Comparison of ENCODE assay signal across 1 fruit fly cellular context in genomic region chr2L:7200168-7200567, dm6.
TF ChIP-seq lines count a peak whose summit lies in the region.

No protein-coding gene starts in this region.

TF ChIP-seq in whole organism, prepupa, 60 proteins besides CTCF, POLR2A, EP300 and RAD21 (continued from another document):
- no peak for TF ChIP-seq CG1621 (tag; optimal IDR thresholded peaks at IDR 0.05; lab: Kevin White, UChicago)
- peak; percentile 3 for TF ChIP-seq Ets21C (GFP tag; optimal IDR thresholded peaks at IDR 0.05; lab: Kevin White, UChicago)
- peak; percentile 32 for TF ChIP-seq esn (GFP tag; optimal IDR thresholded peaks at IDR 0.05; lab: Kevin White, UChicago)
- no peak for TF ChIP-seq CG31627 (GFP tag; optimal IDR thresholded peaks at IDR 0.05; lab: Kevin White, UChicago)
- TF ChIP-seq CG11902 (GFP tag; optimal IDR thresholded peaks at IDR 0.05; lab: Kevin White, UChicago), result no peak
- no peak for TF ChIP-seq CG34406 (GFP tag; optimal IDR thresholded peaks at IDR 0.05; lab: Kevin White, UChicago)
- TF ChIP-seq Eip93F (GFP tag; optimal IDR thresholded peaks at IDR 0.05; lab: Kevin White, UChicago), result no peak
- no peak for TF ChIP-seq achi (GFP tag; optimal IDR thresholded peaks at IDR 0.05; lab: Kevin White, UChicago)
- TF ChIP-seq CG10631 (GFP tag; optimal IDR thresholded peaks at IDR 0.05; lab: Kevin White, UChicago), result peak; percentile 1
- TF ChIP-seq Gug (GFP tag; IDR thresholded peaks at IDR 0.05; lab: Robert Waterston, UW), result no peak
- TF ChIP-seq Sox102F (GFP tag; optimal IDR thresholded peaks at IDR 0.05; lab: Kevin White, UChicago), result no peak
- TF ChIP-seq Sox14 (GFP tag; optimal IDR thresholded peaks at IDR 0.05; lab: Kevin White, UChicago), result no peak
- peak; percentile 12 for TF ChIP-seq pdm3 (GFP tag; optimal IDR thresholded peaks at IDR 0.05; lab: Kevin White, UChicago)
- no peak for TF ChIP-seq fd59A (GFP tag; optimal IDR thresholded peaks at IDR 0.05; lab: Kevin White, UChicago)
- no peak for TF ChIP-seq spab (GFP tag; optimal IDR thresholded peaks at IDR 0.05; lab: Kevin White, UChicago)
- TF ChIP-seq CG11762 (GFP tag; optimal IDR thresholded peaks at IDR 0.05; lab: Kevin White, UChicago; ENCODE audit: insufficient read depth), result no peak
- TF ChIP-seq CG8319 (GFP tag; optimal IDR thresholded peaks at IDR 0.05; lab: Kevin White, UChicago), result no peak
- no peak for TF ChIP-seq dsx (GFP tag; optimal IDR thresholded peaks at IDR 0.05; lab: Kevin White, UChicago; ENCODE audit: poor library complexity, severe bottlenecking)
- TF ChIP-seq Eip75B (GFP tag; optimal IDR thresholded peaks at IDR 0.05; lab: Kevin White, UChicago), result peak; percentile 22
- TF ChIP-seq ss (GFP tag; optimal IDR thresholded peaks at IDR 0.05; lab: Kevin White, UChicago), result no peak
- no peak for TF ChIP-seq CG3919 (GFP tag; optimal IDR thresholded peaks at IDR 0.05; lab: Kevin White, UChicago)
- TF ChIP-seq fd85E (GFP tag; optimal IDR thresholded peaks at IDR 0.05; lab: Kevin White, UChicago), result no peak
- no peak for TF ChIP-seq CG7368 (GFP tag; optimal IDR thresholded peaks at IDR 0.05; lab: Kevin White, UChicago)
- TF ChIP-seq Sox15 (GFP tag; optimal IDR thresholded peaks at IDR 0.05; lab: Kevin White, UChicago), result no peak
- TF ChIP-seq CG9139 (GFP tag; optimal IDR thresholded peaks at IDR 0.05; lab: Kevin White, UChicago), result no peak
- no peak for TF ChIP-seq dac (GFP tag; optimal IDR thresholded peaks at IDR 0.05; lab: Kevin White, UChicago)
- TF ChIP-seq Hr4 (GFP tag; optimal IDR thresholded peaks at IDR 0.05; lab: Kevin White, UChicago), result no peak
